Worm (Caenorhabditis elegans) whole organism, L2 larva: Measurements from ENCODE around the gene R02C2.7.

Experiments
- Y55F3AM.14 ChIP-seq: fragments of 200-800 bp; sonication (Bioruptor generic); optimal IDR thresholded peaks from 2 replicates; lab custom pipeline; 2018; ENCODE audit warnings: mild to moderate bottlenecking, missing genetic modification characterization, missing compliant biosample characterization
- alr-1 ChIP-seq: fragments of 150-350 bp; optimal IDR thresholded peaks from 2 replicates; lab custom pipeline; 2014; ENCODE audit warnings: missing biosample characterization, missing genetic modification characterization
- lin-11 ChIP-seq: fragments of 150-350 bp; sonication (generic microtip); optimal IDR thresholded peaks from 2 replicates; lab custom pipeline; 2014; ENCODE audit warnings: missing biosample characterization, missing genetic modification characterization, inconsistent platforms, mixed read lengths
- lin-13 ChIP-seq: fragments of 150-350 bp; optimal IDR thresholded peaks from 2 replicates; lab custom pipeline; 2014; ENCODE audit warnings: missing biosample characterization, missing genetic modification reagents, missing genetic modification characterization
- lin-39 ChIP-seq: fragments of 150-350 bp; optimal IDR thresholded peaks from 2 replicates; lab custom pipeline; 2014; ENCODE audit warnings: missing biosample characterization, missing genetic modification reagents, missing genetic modification characterization
- lsy-2 ChIP-seq, 2 experiments: fragments of 150-350 bp in 1 of 2; sonication (generic microtip) in 1 of 2; optimal IDR thresholded peaks; 2 replicates each; lab custom pipeline; 2014 to 2017; ENCODE audit warnings: missing biosample characterization in 2 of 2, missing genetic modification characterization in 2 of 2
- mbf-1 ChIP-seq: sonication (generic microtip); optimal IDR thresholded peaks from 2 replicates; lab custom pipeline; 2017; ENCODE audit warnings: missing biosample characterization, missing genetic modification characterization
- nhr-10 ChIP-seq: sonication (generic microtip); optimal IDR thresholded peaks from 2 replicates; lab custom pipeline; 2017; ENCODE audit warnings: missing biosample characterization, missing genetic modification characterization
- nhr-11 ChIP-seq: fragments of 150-350 bp; optimal IDR thresholded peaks from 2 replicates; lab custom pipeline; 2014; ENCODE audit warnings: missing biosample characterization, missing genetic modification characterization
- nhr-23 ChIP-seq: fragments of 150-350 bp; optimal IDR thresholded peaks from 2 replicates; lab custom pipeline; 2014; ENCODE audit warnings: missing biosample characterization, missing genetic modification reagents, missing genetic modification characterization
- nhr-25 ChIP-seq: fragments of 150-350 bp; sonication (generic microtip); optimal IDR thresholded peaks from 3 replicates; lab custom pipeline; 2014; ENCODE audit warnings: missing biosample characterization, missing genetic modification characterization
- skn-1 ChIP-seq: sonication (generic microtip); optimal IDR thresholded peaks from 2 replicates; lab custom pipeline; 2017; ENCODE audit warnings: missing biosample characterization, missing genetic modification characterization
- snpc-4 ChIP-seq: fragments of 150-350 bp; optimal IDR thresholded peaks from 2 replicates; lab custom pipeline; 2014; ENCODE audit warnings: missing biosample characterization, missing genetic modification characterization
- zag-1 ChIP-seq: fragments of 150-350 bp; optimal IDR thresholded peaks from 2 replicates; lab custom pipeline; 2014; ENCODE audit warnings: missing biosample characterization, missing genetic modification characterization
- ztf-1 ChIP-seq: fragments of 200-800 bp; sonication (Bioruptor generic); conservative IDR thresholded peaks from 2 replicates; pipeline ENCODE4 v1.3.6; 2022; ENCODE audit warnings: missing genetic modification characterization, missing compliant biosample characterization

Gene R02C2.7

ce11 chrV:194760-195159 is 47.7 kb downstream of the R02C2.7 start:
- TF ChIP-seq nhr-10 (tag; lab: Kevin White, UChicago) (no peak), Y55F3AM.14 (GFP tag; lab: Kevin White, UChicago) (no peak), lin-39 (tag; lab: Kevin White, UChicago) (no peak), skn-1 (tag; lab: Kevin White, UChicago) (no peak), nhr-25 (tag; lab: Kevin White, UChicago) (no peak), ztf-1 (GFP tag; lab: Robert Waterston, UW) (no peak), lsy-2 (tag; optimal IDR thresholded peaks at IDR 0.05; lab: Kevin White, UChicago) (no peak), lin-11 (tag; lab: Kevin White, UChicago) (no peak), mbf-1 (tag; lab: Kevin White, UChicago) (no peak), nhr-23 (tag; lab: Kevin White, UChicago) (no peak), lin-13 (no peak), zag-1 (tag; lab: Kevin White, UChicago) (no peak), alr-1 (tag; lab: Kevin White, UChicago) (no peak), snpc-4 (tag; lab: Kevin White, UChicago) (no peak), nhr-11 (tag; lab: Kevin White, UChicago) (no peak)
